Worm (Caenorhabditis elegans) whole organism, young adult: Measurements from ENCODE around the gene nhr-32.

Experiments
- F49E8.2 ChIP-seq: sonication (generic microtip); optimal IDR thresholded peaks from 3 replicates; lab custom pipeline; 2017; ENCODE audit warnings: missing genetic modification characterization, mild to moderate bottlenecking, missing compliant biosample characterization, antibody characterized with exemption, moderate library complexity; ENCODE audit not compliant: insufficient read depth
- ama-1 ChIP-seq, 3 experiments: fragments of 150-350 bp in 1 of 3; sonication (generic microtip) in 2 of 3; optimal IDR thresholded peaks; 2 replicates each; lab custom pipeline; 2014 to 2018; ENCODE audit warnings: missing biosample characterization in 2 of 3, missing genetic modification characterization in 2 of 3, missing genetic modification reagents in 2 of 3
- ccch-3 ChIP-seq: fragments of 200-800 bp; sonication (Bioruptor generic); optimal IDR thresholded peaks from 2 replicates; lab custom pipeline; 2018; ENCODE audit warnings: mild to moderate bottlenecking, missing genetic modification characterization, missing compliant biosample characterization
- die-1 ChIP-seq: sonication (generic microtip); optimal IDR thresholded peaks from 2 replicates; lab custom pipeline; 2016; ENCODE audit warnings: missing genotype, mild to moderate bottlenecking, missing genetic modification characterization, missing compliant biosample characterization
- madf-3 ChIP-seq: fragments of 200-800 bp; sonication (Bioruptor generic); IDR thresholded peaks from 2 replicates; pipeline ENCODE4 v1.3.6; 2022; ENCODE audit warnings: missing genetic modification reagents, missing genetic modification characterization, missing compliant biosample characterization
- nhr-27 ChIP-seq: fragments of 200-800 bp; sonication (Bioruptor generic); optimal IDR thresholded peaks from 2 replicates; lab custom pipeline; 2018; ENCODE audit warnings: mild to moderate bottlenecking, missing genetic modification characterization, moderate library complexity, missing compliant biosample characterization
- ztf-18 ChIP-seq: sonication (generic microtip); optimal IDR thresholded peaks from 2 replicates; lab custom pipeline; 2016; ENCODE audit warnings: missing genotype, mild to moderate bottlenecking, missing genetic modification characterization, missing compliant biosample characterization

DNA sequence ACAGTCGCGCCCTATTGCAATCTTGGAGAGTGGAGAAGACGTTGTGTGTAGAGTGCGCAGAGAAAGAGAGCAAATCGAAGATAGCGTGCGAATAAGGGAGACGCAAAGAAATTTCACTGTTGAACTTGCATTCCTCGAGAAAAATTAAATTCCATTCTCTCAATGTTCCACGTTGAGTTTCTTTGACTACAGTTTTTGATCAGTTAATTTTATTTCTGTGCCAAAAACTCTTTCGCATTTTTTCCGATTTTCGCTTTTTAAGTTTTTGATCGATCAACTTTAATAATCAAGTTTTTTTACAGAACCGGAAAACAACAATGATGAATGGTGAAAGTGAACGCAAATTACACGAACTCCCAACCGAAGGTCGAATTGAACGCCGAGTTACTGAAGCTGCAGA, 14.7 kb upstream of the nhr-32 start, which contains the start of gene K08H2.3:
- TF ChIP-seq ztf-18 (tag; lab: Kevin White, UChicago) (no peak), F49E8.2 (tag; lab: Kevin White, UChicago) (no peak), ama-1 (optimal IDR thresholded peaks at IDR 0.05; lab: Kevin White, UChicago) (no peak), ama-1 (GFP tag; optimal IDR thresholded peaks at IDR 0.05; lab: Kevin White, UChicago) (no peak), ccch-3 (GFP tag; lab: Kevin White, UChicago) (no peak), madf-3 (GFP tag; lab: Robert Waterston, UW) (no peak), die-1 (tag; lab: Kevin White, UChicago) (no peak), nhr-27 (tag; lab: Kevin White, UChicago) (no peak)
